Worm (Caenorhabditis elegans) whole organism, L1 larva: ENCODE data around the gene sth-1.

Experiments
- C04F5.9 ChIP-seq: sonication (generic microtip); optimal IDR thresholded peaks from 2 replicates; lab custom pipeline; 2016; ENCODE audit warnings: missing genetic modification characterization, missing compliant biosample characterization
- C16A3.4 ChIP-seq: fragments of 150-350 bp; optimal IDR thresholded peaks from 2 replicates; lab custom pipeline; 2014; ENCODE audit warnings: missing biosample characterization, missing genetic modification characterization
- C34B4.2 ChIP-seq: sonication (generic microtip); optimal IDR thresholded peaks from 2 replicates; lab custom pipeline; 2017; ENCODE audit warnings: mild to moderate bottlenecking, missing genetic modification characterization, missing compliant biosample characterization
- F16B12.6 ChIP-seq: fragments of 150-350 bp; optimal IDR thresholded peaks from 2 replicates; lab custom pipeline; 2014; ENCODE audit warnings: missing biosample characterization, missing genetic modification characterization
- aha-1 ChIP-seq: fragments of 150-350 bp; optimal IDR thresholded peaks from 2 replicates; lab custom pipeline; 2014; ENCODE audit warnings: missing biosample characterization, missing genetic modification characterization
- blmp-1 ChIP-seq: fragments of 150-350 bp; optimal IDR thresholded peaks from 2 replicates; lab custom pipeline; 2014; ENCODE audit warnings: missing biosample characterization, missing genetic modification characterization
- ceh-82 ChIP-seq, 3 experiments: fragments of 150-350 bp in 1 of 3; sonication (generic microtip) in 2 of 3; optimal IDR thresholded peaks; 2 replicates each; lab custom pipeline; 2014 to 2017; ENCODE audit warnings: missing biosample characterization in 3 of 3, missing genetic modification characterization in 3 of 3
- ceh-88 ChIP-seq: fragments of 200-800 bp; sonication (Bioruptor generic); IDR thresholded peaks from 2 replicates; pipeline ENCODE4 v1.3.6; 2022; ENCODE audit warnings: missing genetic modification characterization, missing compliant biosample characterization
- ces-1 ChIP-seq: fragments of 150-350 bp; optimal IDR thresholded peaks from 2 replicates; lab custom pipeline; 2014; ENCODE audit warnings: missing biosample characterization, missing genetic modification reagents, missing genetic modification characterization
- efl-1 ChIP-seq, 4 experiments: fragments of 150-350 bp; optimal IDR thresholded peaks in 3 of 4; peaks in 1 of 4; 1 replicate in 1 of 4; 2 replicates in 3 of 4; lab custom pipeline; 2014; ENCODE audit warnings: missing biosample characterization in 2 of 4, missing genetic modification characterization in 2 of 4, missing genetic modification reagents in 2 of 4
- efl-3 ChIP-seq: fragments of 200-800 bp; sonication (Bioruptor generic); optimal IDR thresholded peaks from 2 replicates; lab custom pipeline; 2018; ENCODE audit warnings: mild to moderate bottlenecking, missing genetic modification characterization, missing compliant biosample characterization
- egl-13 ChIP-seq: sonication (generic microtip); optimal IDR thresholded peaks from 2 replicates; lab custom pipeline; 2016; ENCODE audit warnings: missing genotype, missing genetic modification reagents, missing genetic modification characterization, missing compliant biosample characterization
- egl-27 ChIP-seq, 2 experiments: fragments of 150-350 bp in 1 of 2; sonication (generic microtip); optimal IDR thresholded peaks; 3 replicates each; lab custom pipeline; 2017 to 2018; ENCODE audit warnings: missing biosample characterization in 2 of 2, missing genetic modification characterization in 2 of 2, missing genetic modification reagents in 2 of 2
- elt-3 ChIP-seq, 6 experiments: fragments of 150-350 bp in 1 of 6; sonication (generic microtip); optimal IDR thresholded peaks; 2 replicates each; lab custom pipeline; 2017 to 2018; ENCODE audit warnings: missing biosample characterization in 6 of 6, missing genetic modification characterization in 6 of 6, inconsistent platforms in 1 of 6
- fkh-4 ChIP-seq: sonication (generic microtip); optimal IDR thresholded peaks from 2 replicates; lab custom pipeline; 2016; ENCODE audit warnings: missing compliant biosample characterization, missing genetic modification characterization, borderline replicate concordance
- fos-1 ChIP-seq: fragments of 150-350 bp; optimal IDR thresholded peaks from 2 replicates; lab custom pipeline; 2014; ENCODE audit warnings: missing biosample characterization, missing genetic modification characterization
- grh-1 ChIP-seq: fragments of 200-800 bp; sonication (Bioruptor generic); IDR thresholded peaks from 2 replicates; pipeline ENCODE4 v1.3.6; 2022; ENCODE audit warnings: missing genetic modification reagents, missing genetic modification characterization, missing compliant biosample characterization
- hlh-17 ChIP-seq: fragments of 200-800 bp; sonication (Bioruptor generic); optimal IDR thresholded peaks from 2 replicates; lab custom pipeline; 2018; ENCODE audit warnings: missing genetic modification characterization, mild to moderate bottlenecking, missing compliant biosample characterization, moderate library complexity, borderline replicate concordance
- hlh-4 ChIP-seq: sonication (generic microtip); optimal IDR thresholded peaks from 2 replicates; lab custom pipeline; 2016; ENCODE audit warnings: mild to moderate bottlenecking, missing genetic modification characterization, missing compliant biosample characterization
- hpl-2 ChIP-seq: fragments of 150-350 bp; optimal IDR thresholded peaks from 2 replicates; lab custom pipeline; 2014; ENCODE audit warnings: missing biosample characterization, missing genetic modification reagents, missing genetic modification characterization
- irx-1 ChIP-seq: sonication (generic microtip); optimal IDR thresholded peaks from 2 replicates; lab custom pipeline; 2016; ENCODE audit warnings: missing genetic modification characterization, missing compliant biosample characterization
- isw-1 ChIP-seq: fragments of 200-800 bp; sonication (Bioruptor generic); IDR thresholded peaks from 2 replicates; pipeline ENCODE4 v1.3.6; 2022; ENCODE audit warnings: missing genetic modification characterization, missing compliant biosample characterization
- jun-1 ChIP-seq: fragments of 150-350 bp; optimal IDR thresholded peaks from 2 replicates; lab custom pipeline; 2014; ENCODE audit warnings: missing biosample characterization, missing genetic modification reagents, missing genetic modification characterization
- lin-13 ChIP-seq: fragments of 150-350 bp; optimal IDR thresholded peaks from 2 replicates; lab custom pipeline; 2014; ENCODE audit warnings: missing biosample characterization, missing genetic modification reagents, missing genetic modification characterization
- lin-14 ChIP-seq: fragments of 200-800 bp; sonication (Bioruptor generic); optimal IDR thresholded peaks from 2 replicates; lab custom pipeline; 2018; ENCODE audit warnings: mild to moderate bottlenecking, missing genetic modification characterization, moderate library complexity, missing compliant biosample characterization
- lin-35 ChIP-seq, 2 experiments: fragments of 150-350 bp; optimal IDR thresholded peaks; 2 replicates each; lab custom pipeline; 2014; ENCODE audit warnings: missing biosample characterization in 2 of 2, missing genetic modification characterization in 2 of 2, missing genetic modification reagents in 2 of 2
- lir-3 ChIP-seq: sonication (generic microtip); optimal IDR thresholded peaks from 2 replicates; lab custom pipeline; 2016; ENCODE audit warnings: mild to moderate bottlenecking, missing genetic modification characterization, moderate library complexity, missing compliant biosample characterization; ENCODE audit not compliant: poor library complexity
- lsy-2 ChIP-seq, 2 experiments: fragments of 150-350 bp; optimal IDR thresholded peaks; 2 replicates each; lab custom pipeline; 2014; ENCODE audit warnings: missing biosample characterization in 2 of 2, missing genetic modification characterization in 2 of 2
- mab-9 ChIP-seq: fragments of 200-800 bp; sonication (Bioruptor generic); IDR thresholded peaks from 2 replicates; pipeline ENCODE4 v1.3.6; 2022; ENCODE audit warnings: missing genetic modification reagents, missing genetic modification characterization, missing compliant biosample characterization
- mep-1 ChIP-seq: fragments of 150-350 bp; optimal IDR thresholded peaks from 2 replicates; lab custom pipeline; 2014; ENCODE audit warnings: missing biosample characterization, missing genetic modification characterization
- nhr-19 ChIP-seq: fragments of 200-800 bp; sonication (Bioruptor generic); conservative IDR thresholded peaks from 2 replicates; pipeline ENCODE4 v1.3.6; 2022; ENCODE audit warnings: missing genetic modification characterization, missing compliant biosample characterization
- nhr-20 ChIP-seq: sonication (generic microtip); optimal IDR thresholded peaks from 2 replicates; lab custom pipeline; 2016; ENCODE audit warnings: mild to moderate bottlenecking, missing genetic modification characterization, missing compliant biosample characterization
- nhr-76 ChIP-seq: sonication (generic microtip); optimal IDR thresholded peaks from 2 replicates; lab custom pipeline; 2017; ENCODE audit warnings: missing biosample characterization, missing genetic modification characterization
- nhr-77 ChIP-seq: fragments of 150-350 bp; optimal IDR thresholded peaks from 2 replicates; lab custom pipeline; 2014; ENCODE audit warnings: missing biosample characterization, missing genetic modification characterization
- nhr-90 ChIP-seq: sonication (generic microtip); optimal IDR thresholded peaks from 2 replicates; lab custom pipeline; 2016; ENCODE audit warnings: mild to moderate bottlenecking, missing genetic modification characterization, missing compliant biosample characterization; ENCODE audit not compliant: poor library complexity
- pax-3 ChIP-seq: fragments of 200-800 bp; sonication (Bioruptor generic); optimal IDR thresholded peaks from 2 replicates; lab custom pipeline; 2018; ENCODE audit warnings: mild to moderate bottlenecking, missing genetic modification characterization, moderate library complexity, missing compliant biosample characterization
- skn-1 ChIP-seq: fragments of 150-350 bp; optimal IDR thresholded peaks from 2 replicates; lab custom pipeline; 2014; ENCODE audit warnings: missing biosample characterization, missing genetic modification characterization
- snpc-4 ChIP-seq: fragments of 150-350 bp; optimal IDR thresholded peaks from 2 replicates; lab custom pipeline; 2014; ENCODE audit warnings: missing biosample characterization, missing genetic modification characterization
- snu-23 ChIP-seq: sonication (generic microtip); optimal IDR thresholded peaks from 2 replicates; lab custom pipeline; 2016; ENCODE audit warnings: missing genetic modification characterization, missing compliant biosample characterization
- sptf-1 ChIP-seq: fragments of 150-350 bp; optimal IDR thresholded peaks from 2 replicates; lab custom pipeline; 2014; ENCODE audit warnings: missing biosample characterization, missing genetic modification characterization
- sup-37 ChIP-seq: fragments of 200-800 bp; sonication (Bioruptor generic); optimal IDR thresholded peaks from 2 replicates; lab custom pipeline; 2018; ENCODE audit warnings: mild to moderate bottlenecking, missing genetic modification characterization, missing compliant biosample characterization
- swsn-7 ChIP-seq: sonication (generic microtip); optimal IDR thresholded peaks from 2 replicates; lab custom pipeline; 2016; ENCODE audit warnings: missing genetic modification characterization, missing compliant biosample characterization
- tbx-2 ChIP-seq: sonication (generic microtip); optimal IDR thresholded peaks from 2 replicates; lab custom pipeline; 2016; ENCODE audit warnings: missing genetic modification characterization, missing compliant biosample characterization
- unc-30 ChIP-seq: sonication (generic microtip); optimal IDR thresholded peaks from 2 replicates; lab custom pipeline; 2017; ENCODE audit warnings: missing biosample characterization, missing genetic modification characterization
- unc-62 ChIP-seq: fragments of 150-350 bp; optimal IDR thresholded peaks from 2 replicates; lab custom pipeline; 2014; ENCODE audit warnings: missing biosample characterization, missing genetic modification reagents, missing genetic modification characterization
- unc-86 ChIP-seq: sonication (generic microtip); optimal IDR thresholded peaks from 2 replicates; lab custom pipeline; 2016; ENCODE audit warnings: missing genetic modification characterization, missing compliant biosample characterization
- unc-98 ChIP-seq: fragments of 200-800 bp; sonication (Bioruptor generic); IDR thresholded peaks from 2 replicates; pipeline ENCODE4 v1.3.6; 2022; ENCODE audit warnings: missing genetic modification characterization, missing compliant biosample characterization
- xbp-1 ChIP-seq: sonication (generic microtip); optimal IDR thresholded peaks from 2 replicates; lab custom pipeline; 2016; ENCODE audit warnings: missing genetic modification characterization, missing compliant biosample characterization
- ztf-11 ChIP-seq, 2 experiments: sonication (generic microtip); optimal IDR thresholded peaks; 2 replicates each; lab custom pipeline; 2016 to 2017; ENCODE audit warnings: missing genetic modification characterization in 2 of 2, missing biosample characterization in 1 of 2, missing compliant biosample characterization in 1 of 2

sth-1 gene

ce11 chrV:8026343-8026742, 25.6 kb upstream of the sth-1 start, which contains the start of gene F43H9.4 (continued):
- TF ChIP-seq isw-1, result no peak
- TF ChIP-seq, all 84 proteins: peak for 18

ce11 chrV:8027429-8028142, 24.4 kb upstream of the sth-1 start:
- TF ChIP-seq ceh-88 (GFP tag; lab: Robert Waterston, UW) (no peak), blmp-1 (tag; lab: Kevin White, UChicago) (peak; percentile 82), C16A3.4 (tag; lab: Kevin White, UChicago) (no peak), xbp-1 (no peak), pax-3 (tag; lab: Kevin White, UChicago) (no peak), ceh-82 (tag; optimal IDR thresholded peaks at IDR 0.05; lab: Kevin White, UChicago) (no peak), skn-1 (tag; lab: Kevin White, UChicago) (no peak), isw-1 (no peak), lir-3 (no peak), irx-1 (tag; lab: Kevin White, UChicago) (no peak), hlh-17 (GFP tag; lab: Kevin White, UChicago) (no peak), jun-1 (tag; lab: Kevin White, UChicago) (no peak), mab-9 (no peak), C34B4.2 (tag; lab: Kevin White, UChicago) (no peak), ces-1 (GFP tag; lab: Kevin White, UChicago) (no peak), F16B12.6 (tag; lab: Kevin White, UChicago) (no peak), unc-86 (tag; lab: Kevin White, UChicago) (no peak), fkh-4 (no peak), nhr-20 (tag; lab: Kevin White, UChicago) (peak; percentile 56), egl-13 (tag; lab: Kevin White, UChicago) (no peak), efl-1 (optimal IDR thresholded peaks at IDR 0.05; lab: Kevin White, UChicago) (no peak), efl-1 (GFP tag; optimal IDR thresholded peaks at IDR 0.05 in 1 of 2; lab: Kevin White, UChicago) (peak in 1 of 2 experiments; percentile 54), C04F5.9 (tag; lab: Kevin White, UChicago) (no peak), nhr-19 (no peak), sup-37 (GFP tag; lab: Kevin White, UChicago) (no peak), tbx-2 (tag; lab: Kevin White, UChicago) (no peak), aha-1 (no peak), ztf-11 (tag; optimal IDR thresholded peaks at IDR 0.05; lab: Kevin White, UChicago) (no peak), unc-98 (GFP tag; lab: Robert Waterston, UW) (no peak), elt-3 (tag; optimal IDR thresholded peaks at IDR 0.05; lab: Kevin White, UChicago) (peak in 5 of 6 experiments; percentile 9 to 82 (median 30)), snu-23 (GFP tag; lab: Kevin White, UChicago) (peak; percentile 43), snpc-4 (tag; lab: Kevin White, UChicago) (no peak), lin-13 (no peak), nhr-77 (no peak), lsy-2 (tag; optimal IDR thresholded peaks at IDR 0.05; lab: Kevin White, UChicago) (peak in 1 of 2 experiments; percentile 53), hpl-2 (GFP tag; lab: Kevin White, UChicago) (no peak), egl-27 (tag; optimal IDR thresholded peaks at IDR 0.05; lab: Kevin White, UChicago) (no peak), nhr-90 (tag; lab: Kevin White, UChicago) (no peak), nhr-76 (tag; lab: Kevin White, UChicago) (no peak), unc-62 (GFP tag; lab: Kevin White, UChicago) (no peak), hlh-4 (no peak), lin-14 (GFP tag; lab: Kevin White, UChicago) (peak; percentile 62), sptf-1 (tag; lab: Kevin White, UChicago) (no peak), unc-30 (tag; lab: Kevin White, UChicago) (no peak), mep-1 (tag; lab: Kevin White, UChicago) (no peak), grh-1 (GFP tag; lab: Robert Waterston, UW) (peak; percentile 74), lin-35 (GFP tag; optimal IDR thresholded peaks at IDR 0.05; lab: Kevin White, UChicago) (peak in 1 of 2 experiments; percentile 9), efl-3 (no peak), swsn-7 (tag; lab: Kevin White, UChicago) (no peak), fos-1 (tag; lab: Kevin White, UChicago) (no peak)
